Worm (Caenorhabditis elegans) whole organism, L4/young adult: Measurements from ENCODE around the gene hsd-2.

Experiments used
- W03F9.2 ChIP-seq: fragments of 150-350 bp; optimal IDR thresholded peaks from 2 replicates; lab custom pipeline; 2014; ENCODE audit warnings: missing biosample characterization, missing genetic modification characterization
- dao-5 ChIP-seq: sonication (generic microtip); optimal IDR thresholded peaks from 2 replicates; lab custom pipeline; 2016; ENCODE audit warnings: missing genotype, missing genetic modification characterization, moderate library complexity, missing compliant biosample characterization
- him-1 ChIP-seq: sonication (generic microtip); optimal IDR thresholded peaks from 2 replicates; lab custom pipeline; 2016; ENCODE audit warnings: missing genotype, missing genetic modification reagents, missing genetic modification characterization, missing compliant biosample characterization

Gene hsd-2

DNA sequence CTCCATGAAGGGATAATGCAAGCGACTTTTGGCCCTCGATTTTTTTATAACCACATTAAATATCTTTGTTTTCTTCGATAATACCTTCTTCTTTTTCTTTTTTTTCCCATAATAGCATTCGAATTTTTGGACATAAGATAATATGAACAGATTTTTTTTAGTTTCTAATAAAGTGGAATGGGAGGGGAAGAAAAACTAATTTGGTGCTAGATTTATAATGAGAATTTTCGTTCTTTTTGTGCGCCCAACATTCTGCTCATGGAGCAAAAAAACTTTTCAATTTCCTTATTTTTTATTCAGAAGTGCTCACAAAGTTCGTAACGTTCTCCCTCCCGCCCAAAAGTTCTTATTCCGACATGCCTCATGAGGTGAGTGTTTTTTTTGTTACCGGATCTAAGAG, 10.7 kb downstream of the hsd-2 start, which contains the start of gene ZC449.8:
ZC449.8 (plus strand) TSS at position 301 of the 400 bp plus-strand sequence.
- TF ChIP-seq dao-5: no peak
- TF ChIP-seq W03F9.2 (tag; lab: Kevin White, UChicago): no peak
- no peak for TF ChIP-seq him-1 (tag; lab: Kevin White, UChicago)

ce11 chrX:5017591-5017990, 12.6 kb downstream of the hsd-2 start, which contains the start of gene sek-3:
Gene sek-3 (plus strand): TSS chrX:5017891.
- TF ChIP-seq him-1 (tag; lab: Kevin White, UChicago) (no peak), dao-5 (no peak), W03F9.2 (tag; lab: Kevin White, UChicago) (no peak)

- TF ChIP-seq him-1 (tag; lab: Kevin White, UChicago) (no peak), dao-5 (no peak), W03F9.2 (tag; lab: Kevin White, UChicago) (peak; percentile 13)
These were observed 13.1 kb downstream of the hsd-2 start for ce11 chrX:5018062-5018653.

- TF ChIP-seq W03F9.2 (tag; lab: Kevin White, UChicago) (no peak), dao-5 (no peak), him-1 (tag; lab: Kevin White, UChicago) (no peak)
These were observed 16.0 kb downstream of the hsd-2 start, which contains the start of gene ZC449.2 for ce11 chrX:5020996-5021395. Gene ZC449.2 (plus strand): TSS chrX:5021285.

DNA sequence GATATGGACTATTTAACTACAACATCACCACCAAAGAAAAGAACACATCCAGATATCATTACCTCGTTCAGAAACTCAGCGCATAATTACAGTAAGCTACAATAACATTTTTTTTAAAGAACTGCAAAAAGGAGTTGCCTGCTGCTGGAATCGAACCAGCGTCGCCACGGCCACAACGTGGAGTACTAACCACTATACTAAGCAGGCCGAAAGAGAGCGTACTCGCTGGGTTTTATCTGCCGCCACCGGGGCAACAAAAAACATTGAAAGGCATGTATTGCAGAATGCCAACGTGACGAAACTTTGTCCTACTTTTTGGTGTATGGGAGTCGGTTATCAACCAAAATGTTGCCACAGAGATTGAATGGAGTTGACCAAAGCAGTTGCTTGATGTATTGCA, 17.6 kb downstream of the hsd-2 start:
- TF ChIP-seq W03F9.2 (tag; lab: Kevin White, UChicago) (no peak), him-1 (tag; lab: Kevin White, UChicago) (peak; percentile 40), dao-5 (peak; percentile 56)

ce11 chrX:5024300-5024699, 19.3 kb downstream of the hsd-2 start, which contains the start of gene ZC449.1:
Gene ZC449.1 (plus strand): TSS chrX:5024420.
- TF ChIP-seq W03F9.2 (tag; lab: Kevin White, UChicago) (no peak), dao-5 (no peak), him-1 (tag; lab: Kevin White, UChicago) (no peak)

ce11 chrX:5026461-5026860, 21.4 kb downstream of the hsd-2 start:
- TF ChIP-seq W03F9.2 (tag; lab: Kevin White, UChicago): no peak

DNA sequence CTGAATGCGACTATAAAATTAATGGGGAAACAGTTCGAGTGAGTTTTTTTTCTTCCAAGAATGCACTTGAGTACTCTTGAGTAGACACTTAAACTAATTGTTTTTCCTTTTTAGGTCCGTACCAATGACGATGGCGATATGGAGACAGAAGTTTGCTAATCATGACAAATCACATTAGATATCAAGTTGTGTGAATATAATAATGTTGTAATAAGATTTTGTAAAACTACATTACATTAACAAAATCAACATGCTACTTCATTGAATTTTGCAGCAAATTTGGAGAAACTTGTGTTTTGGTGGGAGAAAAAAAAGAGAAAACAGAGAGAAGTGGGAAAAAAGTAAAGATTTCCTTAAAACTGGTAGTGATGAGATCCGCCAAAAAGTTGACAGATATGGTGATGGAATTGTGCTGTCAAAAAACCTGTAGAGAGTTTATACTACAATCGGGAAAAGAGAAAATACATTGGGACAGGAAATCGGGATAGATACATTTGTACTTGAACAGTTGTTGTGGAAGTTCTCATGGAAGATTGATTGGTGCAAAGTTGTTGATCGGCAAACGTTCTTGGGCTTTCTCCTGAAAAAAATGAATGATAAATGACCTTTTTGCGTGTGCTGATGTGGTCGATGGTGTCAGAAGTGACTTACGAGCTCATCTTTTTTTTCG, 23.0 kb downstream of the hsd-2 start:
- TF ChIP-seq him-1 (tag; lab: Kevin White, UChicago) (no peak), dao-5 (no peak), W03F9.2 (tag; lab: Kevin White, UChicago) (no peak)

- no peak for TF ChIP-seq him-1 (tag; lab: Kevin White, UChicago)
These were observed 23.5 kb downstream of the hsd-2 start for ce11 chrX:5028593-5028955.

DNA sequence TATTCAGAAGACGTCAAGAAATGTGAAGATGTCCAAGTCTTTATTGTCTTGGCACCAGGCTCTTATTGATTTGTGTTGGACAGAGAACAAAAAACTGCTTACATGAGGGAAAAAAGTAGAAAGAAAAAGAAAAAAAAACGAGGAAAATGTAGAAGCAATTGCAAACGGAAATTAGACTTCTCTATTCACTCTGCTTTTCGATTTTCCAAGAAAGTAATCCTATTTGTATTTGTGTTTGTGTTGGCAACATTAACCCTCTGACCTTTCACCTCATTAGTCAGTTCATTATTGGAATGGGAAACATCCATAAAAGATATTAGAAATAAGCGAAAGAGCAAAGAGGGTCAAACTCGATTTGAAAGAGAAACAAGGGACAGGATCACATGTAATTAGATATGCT, 26.7 kb downstream of the hsd-2 start:
- no peak for TF ChIP-seq W03F9.2 (tag; lab: Kevin White, UChicago)
- no peak for TF ChIP-seq dao-5
- TF ChIP-seq him-1 (tag; lab: Kevin White, UChicago): no peak

ce11 chrX:5033868-5034267, 28.8 kb downstream of the hsd-2 start, which contains the start of gene ZC449.4:
Gene ZC449.4 (minus strand): TSS chrX:5033968.
- no peak for TF ChIP-seq dao-5
- TF ChIP-seq W03F9.2 (tag; lab: Kevin White, UChicago): no peak
- no peak for TF ChIP-seq him-1 (tag; lab: Kevin White, UChicago)

DNA sequence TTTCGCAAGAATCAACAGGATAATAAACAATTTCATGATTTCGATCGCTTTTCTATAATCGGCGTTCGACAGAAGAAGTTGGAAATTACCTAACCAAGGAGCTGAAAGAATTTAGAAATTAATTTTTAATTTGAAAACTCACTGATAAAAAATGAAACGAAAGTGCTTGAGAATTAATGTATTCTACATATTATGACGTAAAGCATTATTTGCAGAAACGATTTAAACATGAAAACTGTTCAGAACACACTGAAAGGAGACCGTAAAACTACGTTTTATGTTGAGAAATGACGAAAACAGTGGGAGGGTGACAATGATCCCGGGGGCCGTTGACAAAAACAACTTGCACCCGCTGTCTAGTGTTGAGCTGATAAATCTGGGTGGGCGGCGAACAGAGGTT, 32.6 kb downstream of the hsd-2 start, which contains the start of gene ZC449.5:
ZC449.5 (minus strand) TSS at position 101 of the 400 bp plus-strand sequence.
- TF ChIP-seq him-1 (tag; lab: Kevin White, UChicago): no peak
- no peak for TF ChIP-seq W03F9.2 (tag; lab: Kevin White, UChicago)
- no peak for TF ChIP-seq dao-5

- no peak for TF ChIP-seq him-1 (tag; lab: Kevin White, UChicago)
These were observed 33.8 kb downstream of the hsd-2 start for ce11 chrX:5038812-5039211.

DNA sequence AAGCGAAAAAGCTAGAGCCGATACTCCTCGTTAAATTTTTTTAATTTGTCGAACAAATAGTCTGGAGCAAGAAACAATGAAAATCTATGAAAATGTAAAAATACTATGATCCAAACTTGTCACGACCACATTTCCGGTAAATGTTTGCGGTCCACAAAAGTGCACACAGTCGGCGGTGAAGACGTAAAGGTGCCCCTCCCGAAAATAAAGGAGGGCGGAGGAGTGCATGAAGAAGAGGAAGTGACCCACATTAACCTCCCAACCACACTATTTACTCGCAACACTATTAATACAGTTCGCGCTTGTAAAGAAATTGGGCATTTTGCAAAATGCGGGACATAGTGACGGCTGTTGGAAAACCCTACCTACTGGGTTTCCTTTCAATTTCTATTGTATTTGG, 35.0 kb downstream of the hsd-2 start:
- TF ChIP-seq dao-5 (no peak), him-1 (tag; lab: Kevin White, UChicago) (no peak), W03F9.2 (tag; lab: Kevin White, UChicago) (no peak)

ce11 chrX:5043887-5044286, 38.8 kb downstream of the hsd-2 start, which contains the start of gene Y64H9A.2:
Gene Y64H9A.2 (plus strand): TSS chrX:5043976.
- TF ChIP-seq him-1 (tag; lab: Kevin White, UChicago): no peak
- no peak for TF ChIP-seq W03F9.2 (tag; lab: Kevin White, UChicago)
- TF ChIP-seq dao-5: no peak
